Fruit fly (Drosophila melanogaster): ENCODE measurements around the gene Rrp40.

Gene Rrp40

DNA sequence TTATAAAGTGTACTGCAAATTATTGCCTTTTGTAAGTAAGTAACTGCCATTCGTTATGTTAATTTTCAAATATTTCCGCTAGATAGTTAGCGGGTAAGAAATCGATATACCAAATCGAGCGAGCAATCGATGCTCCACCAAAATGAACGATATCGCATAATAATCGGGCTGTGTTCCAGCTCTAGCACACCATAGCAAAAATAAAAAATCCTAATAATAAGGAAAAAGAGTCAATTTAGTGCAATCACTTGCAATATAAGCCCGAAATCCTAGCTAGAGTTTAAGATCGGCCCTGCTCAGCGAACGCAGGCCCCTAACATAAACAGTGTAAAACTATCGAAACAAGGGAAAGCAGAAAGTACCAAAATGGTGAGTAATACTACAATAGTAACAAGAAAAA, 23.8 kb upstream of the Rrp40 start, which contains the start of gene cpb (continued):
- TF ChIP-seq E2f2 (GFP tag; IDR thresholded peaks at IDR 0.05) (peak; percentile 93), Scr (GFP tag; IDR thresholded peaks at IDR 0.05; ENCODE audit: partially characterized antibody) (peak; percentile 88), Myb (GFP tag; optimal IDR thresholded peaks at IDR 0.05) (peak; percentile 88), trh (GFP tag; optimal IDR thresholded peaks at IDR 0.05) (no peak), gfzf (GFP tag; optimal IDR thresholded peaks at IDR 0.05) (peak; percentile 30), Sox102F (GFP tag; optimal IDR thresholded peaks at IDR 0.05) (no peak), Doc3 (GFP tag; IDR thresholded peaks at IDR 0.05; ENCODE audit: partially characterized antibody) (peak; percentile 83), Pdp1 (GFP tag; optimal IDR thresholded peaks at IDR 0.05) (peak in 1 of 2 experiments; percentile 15), vvl (GFP tag; IDR thresholded peaks at IDR 0.05) (peak; percentile 53; the same call in 1 of the 2 replicates), CG13287 (GFP tag; IDR thresholded peaks at IDR 0.05; ENCODE audit: partially characterized antibody) (peak; percentile 92), CG7963 (GFP tag; IDR thresholded peaks at IDR 0.05; ENCODE audit: partially characterized antibody) (peak; percentile 89), unc-4 (GFP tag; IDR thresholded peaks at IDR 0.05; ENCODE audit: partially characterized antibody) (peak; percentile 95), CG14710 (tag; optimal IDR thresholded peaks at IDR 0.05) (peak; percentile 22), fru (optimal IDR thresholded peaks at IDR 0.05) (no peak), vnd (GFP tag; IDR thresholded peaks at IDR 0.05; ENCODE audit: partially characterized antibody) (peak; percentile 88), CG34376 (GFP tag; optimal IDR thresholded peaks at IDR 0.05) (no peak), Bteb2 (GFP tag; optimal IDR thresholded peaks at IDR 0.05) (no peak), CG18619 (GFP tag; optimal IDR thresholded peaks at IDR 0.05) (no peak), CG34224 (GFP tag; IDR thresholded peaks at IDR 0.05; ENCODE audit: partially characterized antibody) (peak; percentile 96), CG10267 (tag; optimal IDR thresholded peaks at IDR 0.05) (peak; percentile 26), Nf-YC (tag; optimal IDR thresholded peaks at IDR 0.05) (peak; percentile 22), CG4282 (GFP tag; optimal IDR thresholded peaks at IDR 0.05) (no peak), BEAF-32 (GFP tag; optimal IDR thresholded peaks at IDR 0.05) (peak; percentile 82), CG17359 (tag; optimal IDR thresholded peaks at IDR 0.05) (no peak), CG17612 (GFP tag; IDR thresholded peaks at IDR 0.05) (no peak), Bgb (GFP tag; IDR thresholded peaks at IDR 0.05; ENCODE audit: partially characterized antibody) (peak; percentile 93), YL-1 (GFP tag; optimal IDR thresholded peaks at IDR 0.05) (peak; percentile 56), Rfx (GFP tag; IDR thresholded peaks at IDR 0.05) (no peak), CG14860 (GFP tag; IDR thresholded peaks at IDR 0.05; ENCODE audit: partially characterized antibody) (peak; percentile 86), hb (GFP tag; IDR thresholded peaks at IDR 0.05; ENCODE audit: partially characterized antibody) (peak; percentile 89), Hmr (GFP tag; optimal IDR thresholded peaks at IDR 0.05) (no peak), trem (tag; optimal IDR thresholded peaks at IDR 0.05) (peak; percentile 26), CG1603 (tag; optimal IDR thresholded peaks at IDR 0.05) (peak; percentile 21), CG15514 (GFP tag; optimal IDR thresholded peaks at IDR 0.05) (peak; percentile 47), CG13296 (GFP tag; optimal IDR thresholded peaks at IDR 0.05) (peak; percentile 7), zen2 (GFP tag; IDR thresholded peaks at IDR 0.05; ENCODE audit: partially characterized antibody) (peak; percentile 88; the same call in 2 of the 3 replicates), chinmo (GFP tag; IDR thresholded peaks at IDR 0.05; ENCODE audit: partially characterized antibody) (peak; percentile 96; the same call in 3 of the 4 replicates), CG2712 (tag; optimal IDR thresholded peaks at IDR 0.05) (peak; percentile 34), Ets97D (GFP tag; optimal IDR thresholded peaks at IDR 0.05) (peak; percentile 6), Sin3A (optimal IDR thresholded peaks at IDR 0.05) (peak; percentile 39), crp (GFP tag; optimal IDR thresholded peaks at IDR 0.05) (no peak), nerfin-2 (GFP tag; IDR thresholded peaks at IDR 0.05; ENCODE audit: partially characterized antibody) (peak; percentile 85), Deaf1 (tag; optimal IDR thresholded peaks at IDR 0.05) (no peak), HLH4C (GFP tag; IDR thresholded peaks at IDR 0.05; ENCODE audit: partially characterized antibody) (peak; percentile 93), Dref (GFP tag; IDR thresholded peaks at IDR 0.05) (peak; percentile 95), h (optimal IDR thresholded peaks at IDR 0.05) (no peak), CG14050 (GFP tag; IDR thresholded peaks at IDR 0.05) (no peak), sug (tag; optimal IDR thresholded peaks at IDR 0.05) (peak; percentile 5), CG3726 (GFP tag; IDR thresholded peaks at IDR 0.05) (no peak)

Measured in whole organism, embryonic.